Fruit fly (Drosophila melanogaster): Measurements from ENCODE around the gene Syx8.
A peak's percentile ranks its signal among the peaks of the same experiment; 100 is the strongest.

Gene Syx8

dm6 chr3L:16615132-16615709, 28.4 kb upstream of the Syx8 start, which contains the start of gene Mo25:
Gene Mo25, minus strand, starts transcription at chr3L:16615472.
- TF ChIP-seq topi (GFP tag; optimal IDR thresholded peaks at IDR 0.05): peak; percentile 46
- no peak for TF ChIP-seq Ets21C (GFP tag; optimal IDR thresholded peaks at IDR 0.05)
- TF ChIP-seq eg (GFP tag; IDR thresholded peaks at IDR 0.05): no peak
- peak; percentile 34 for TF ChIP-seq CG10631 (GFP tag; optimal IDR thresholded peaks at IDR 0.05)
- no peak for TF ChIP-seq Hr4 (GFP tag; optimal IDR thresholded peaks at IDR 0.05)
- peak; percentile 36 for TF ChIP-seq Sox14 (GFP tag; optimal IDR thresholded peaks at IDR 0.05)
- no peak for TF ChIP-seq Lpt (GFP tag; optimal IDR thresholded peaks at IDR 0.05)
- peak; percentile 39 for TF ChIP-seq lz (GFP tag; optimal IDR thresholded peaks at IDR 0.05)
- TF ChIP-seq CG8319 (GFP tag; optimal IDR thresholded peaks at IDR 0.05): no peak
- TF ChIP-seq Sox102F (GFP tag; optimal IDR thresholded peaks at IDR 0.05): peak; percentile 67
- TF ChIP-seq CG31627 (GFP tag; optimal IDR thresholded peaks at IDR 0.05): peak; percentile 12
- TF ChIP-seq dsx (GFP tag; optimal IDR thresholded peaks at IDR 0.05; ENCODE audit: poor library complexity, severe bottlenecking): no peak
- peak; percentile 49 for TF ChIP-seq Smox (GFP tag; optimal IDR thresholded peaks at IDR 0.05)
- peak; percentile 3 for TF ChIP-seq CG34406 (GFP tag; optimal IDR thresholded peaks at IDR 0.05)
- TF ChIP-seq CG32006 (GFP tag; optimal IDR thresholded peaks at IDR 0.05): no peak
- TF ChIP-seq CG3032 (tag; optimal IDR thresholded peaks at IDR 0.05): peak; percentile 15
- TF ChIP-seq cyc (GFP tag; optimal IDR thresholded peaks at IDR 0.05): peak; percentile 13
- TF ChIP-seq Blimp-1 (GFP tag; optimal IDR thresholded peaks at IDR 0.05): no peak
- TF ChIP-seq OdsH (GFP tag; optimal IDR thresholded peaks at IDR 0.05): peak; percentile 42
- peak; percentile 19 for TF ChIP-seq Hr39 (GFP tag; optimal IDR thresholded peaks at IDR 0.05)
- TF ChIP-seq CG6276 (GFP tag; optimal IDR thresholded peaks at IDR 0.05): no peak
- TF ChIP-seq CG11762 (GFP tag; optimal IDR thresholded peaks at IDR 0.05; ENCODE audit: insufficient read depth): no peak
- TF ChIP-seq esn (GFP tag; optimal IDR thresholded peaks at IDR 0.05): peak; percentile 57
- TF ChIP-seq ss (GFP tag; optimal IDR thresholded peaks at IDR 0.05): no peak
- TF ChIP-seq Met (GFP tag; optimal IDR thresholded peaks at IDR 0.05): peak; percentile 45
- TF ChIP-seq vri (GFP tag; optimal IDR thresholded peaks at IDR 0.05): peak; percentile 57
- TF ChIP-seq acj6 (GFP tag; optimal IDR thresholded peaks at IDR 0.05): peak; percentile 35
- peak; percentile 0 for TF ChIP-seq CG6854 (GFP tag; optimal IDR thresholded peaks at IDR 0.05)
- no peak for TF ChIP-seq net (GFP tag; optimal IDR thresholded peaks at IDR 0.05)
- TF ChIP-seq Eip75B (GFP tag; optimal IDR thresholded peaks at IDR 0.05): no peak
- TF ChIP-seq achi (GFP tag; optimal IDR thresholded peaks at IDR 0.05): no peak
- peak; percentile 52 for TF ChIP-seq CG3919 (GFP tag; optimal IDR thresholded peaks at IDR 0.05)
- TF ChIP-seq Eip93F (GFP tag; optimal IDR thresholded peaks at IDR 0.05): peak; percentile 59
- TF ChIP-seq pdm3 (GFP tag; optimal IDR thresholded peaks at IDR 0.05): peak; percentile 24
- no peak for TF ChIP-seq CG9139 (GFP tag; optimal IDR thresholded peaks at IDR 0.05)
- TF ChIP-seq Eip78C (GFP tag): peak; percentile 70

dm6 chr3L:16612972-16613371, 26.1 kb upstream of the Syx8 start:
- TF ChIP-seq Ets96B (tag; optimal IDR thresholded peaks at IDR 0.05): no peak
- TF ChIP-seq Hr39 (GFP tag; optimal IDR thresholded peaks at IDR 0.05): no peak
- no peak for TF ChIP-seq fd85E (GFP tag; optimal IDR thresholded peaks at IDR 0.05)
- no peak for TF ChIP-seq dac (GFP tag; optimal IDR thresholded peaks at IDR 0.05)
- TF ChIP-seq CG32006 (GFP tag; optimal IDR thresholded peaks at IDR 0.05): no peak
- no peak for TF ChIP-seq CG10631 (GFP tag; optimal IDR thresholded peaks at IDR 0.05)
- no peak for TF ChIP-seq spab (GFP tag; optimal IDR thresholded peaks at IDR 0.05)
- no peak for TF ChIP-seq CG8119 (GFP tag; IDR thresholded peaks at IDR 0.05)
- TF ChIP-seq CG11294 (GFP tag; IDR thresholded peaks at IDR 0.05): no peak
- no peak for TF ChIP-seq CG3032 (tag; optimal IDR thresholded peaks at IDR 0.05)
- TF ChIP-seq CG34406 (GFP tag; optimal IDR thresholded peaks at IDR 0.05): no peak
- peak; percentile 14 for TF ChIP-seq CG31627 (GFP tag; optimal IDR thresholded peaks at IDR 0.05)
- peak; percentile 34 for TF ChIP-seq Sox14 (GFP tag; optimal IDR thresholded peaks at IDR 0.05)
- no peak for TF ChIP-seq ss (GFP tag; optimal IDR thresholded peaks at IDR 0.05)
- no peak for TF ChIP-seq Eip75B (GFP tag; optimal IDR thresholded peaks at IDR 0.05)
- TF ChIP-seq Met (GFP tag; optimal IDR thresholded peaks at IDR 0.05): peak; percentile 1
- TF ChIP-seq eg (GFP tag; IDR thresholded peaks at IDR 0.05): no peak
- TF ChIP-seq CG4318 (GFP tag; optimal IDR thresholded peaks at IDR 0.05): no peak
- no peak for TF ChIP-seq CG1621 (tag; optimal IDR thresholded peaks at IDR 0.05)
- TF ChIP-seq pdm3 (GFP tag; optimal IDR thresholded peaks at IDR 0.05): no peak
- TF ChIP-seq CG8319 (GFP tag; optimal IDR thresholded peaks at IDR 0.05): no peak
- peak; percentile 3 for TF ChIP-seq Eip93F (GFP tag; optimal IDR thresholded peaks at IDR 0.05)
- TF ChIP-seq net (GFP tag; optimal IDR thresholded peaks at IDR 0.05): no peak
- TF ChIP-seq Gug (GFP tag; IDR thresholded peaks at IDR 0.05): no peak
- TF ChIP-seq CG3919 (GFP tag; optimal IDR thresholded peaks at IDR 0.05): no peak
- no peak for TF ChIP-seq dsx (GFP tag; optimal IDR thresholded peaks at IDR 0.05; ENCODE audit: poor library complexity, severe bottlenecking)
- TF ChIP-seq Lpt (GFP tag; optimal IDR thresholded peaks at IDR 0.05): no peak
- TF ChIP-seq Eip78C (GFP tag): peak; percentile 53
- TF ChIP-seq svp (GFP tag): peak; percentile 79
- TF ChIP-seq CG6854 (GFP tag; optimal IDR thresholded peaks at IDR 0.05): no peak
- TF ChIP-seq salr (GFP tag; optimal IDR thresholded peaks at IDR 0.05): no peak
- no peak for TF ChIP-seq Ets21C (GFP tag; optimal IDR thresholded peaks at IDR 0.05)
- TF ChIP-seq OdsH (GFP tag; optimal IDR thresholded peaks at IDR 0.05): no peak

All from whole organism, prepupa.